Fruit fly (Drosophila melanogaster): ENCODE results near the gene CG13460.

The CG13460 gene

dm6 chr3L:15061605-15062004 is at the start of gene CG13460:
Gene CG13460 (minus strand): TSS chr3L:15061705.
- no peak for TF ChIP-seq CG12236 (GFP tag; optimal IDR thresholded peaks at IDR 0.05)
- TF ChIP-seq NK7.1 (GFP tag; optimal IDR thresholded peaks at IDR 0.05), result no peak
- no peak for TF ChIP-seq pum (GFP tag; optimal IDR thresholded peaks at IDR 0.05)

- TF ChIP-seq CG3281 (GFP tag; optimal IDR thresholded peaks at IDR 0.05) (no peak), tll (GFP tag; optimal IDR thresholded peaks at IDR 0.05) (no peak), Pdp1 (GFP tag; optimal IDR thresholded peaks at IDR 0.05) (no peak), Deaf1 (tag; optimal IDR thresholded peaks at IDR 0.05) (no peak), amos (GFP tag; IDR thresholded peaks at IDR 0.05; ENCODE audit: partially characterized antibody) (no peak), Ets65A (GFP tag) (peak; percentile 20), Sry-β (GFP tag; optimal IDR thresholded peaks at IDR 0.05) (peak; percentile 68), CG18262 (tag; optimal IDR thresholded peaks at IDR 0.05) (peak; percentile 12)
Measured at dm6 chr3L:15108948-15109347, 47.4 kb upstream of the CG13460 start.

dm6 chr3L:15108524-15108923 is 47.0 kb upstream of the CG13460 start:
- TF ChIP-seq ci (GFP tag; IDR thresholded peaks at IDR 0.05), result no peak
- TF ChIP-seq cas (GFP tag; IDR thresholded peaks at IDR 0.05), result no peak
- no peak for TF ChIP-seq cwo (GFP tag; optimal IDR thresholded peaks at IDR 0.05)
- no peak for TF ChIP-seq CG1602 (GFP tag; optimal IDR thresholded peaks at IDR 0.05)
- peak; percentile 37; the same call in 1 of the 3 replicates for TF ChIP-seq z (GFP tag; IDR thresholded peaks at IDR 0.05)

- TF ChIP-seq CG13775 (GFP tag; optimal IDR thresholded peaks at IDR 0.05) (peak; percentile 25), Xbp1 (GFP tag; optimal IDR thresholded peaks at IDR 0.05) (peak; percentile 45), CG6254 (GFP tag; optimal IDR thresholded peaks at IDR 0.05) (peak; percentile 32), CG6813 (GFP tag; optimal IDR thresholded peaks at IDR 0.05) (peak; percentile 47), CG11504 (tag; optimal IDR thresholded peaks at IDR 0.05) (peak; percentile 70), CG9215 (GFP tag; IDR thresholded peaks at IDR 0.05) (0 out of 2 replicates have a peak, but pooled peaks have one; percentile 26), CG11093 (GFP tag; IDR thresholded peaks at IDR 0.05) (0 out of 3 replicates have a peak, but pooled peaks have one; percentile 32), CG18619 (GFP tag; optimal IDR thresholded peaks at IDR 0.05) (peak; percentile 20), CG6689 (GFP tag; IDR thresholded peaks at IDR 0.05) (peak; percentile 31; the same call in 1 of the 2 replicates), CG13123 (GFP tag; optimal IDR thresholded peaks at IDR 0.05) (no peak), CG9609 (GFP tag; optimal IDR thresholded peaks at IDR 0.05) (no peak), crol (GFP tag; IDR thresholded peaks at IDR 0.05) (peak; percentile 84), CG18599 (GFP tag; optimal IDR thresholded peaks at IDR 0.05) (peak; percentile 56), hkb (optimal IDR thresholded peaks at IDR 0.05) (no peak), hkb (GFP tag; IDR thresholded peaks at IDR 0.05) (peak; percentile 14; the same call in 1 of the 2 replicates), tgo (GFP tag; IDR thresholded peaks at IDR 0.05) (peak; percentile 33; the same call in 1 of the 3 replicates), kni (GFP tag; optimal IDR thresholded peaks at IDR 0.05) (peak; percentile 13), dimm (GFP tag; IDR thresholded peaks at IDR 0.05) (0 out of 2 replicates have a peak, but pooled peaks have one; percentile 24), bsh (GFP tag; optimal IDR thresholded peaks at IDR 0.05) (peak; percentile 60 to 92), prd (optimal IDR thresholded peaks at IDR 0.05) (no peak), prd (GFP tag; IDR thresholded peaks at IDR 0.05) (peak; percentile 58; the same call in 1 of the 3 replicates), HLH3B (GFP tag; IDR thresholded peaks at IDR 0.05) (peak; percentile 28; the same call in 1 of the 2 replicates), CG17359 (tag; optimal IDR thresholded peaks at IDR 0.05) (peak; percentile 54), H2.0 (GFP tag; IDR thresholded peaks at IDR 0.05) (no peak), fd102C (GFP tag; optimal IDR thresholded peaks at IDR 0.05) (no peak), Poxn (GFP tag; IDR thresholded peaks at IDR 0.05) (no peak), Chrac-16 (GFP tag; optimal IDR thresholded peaks at IDR 0.05) (peak; percentile 43), esg (GFP tag; conservative IDR thresholded peaks at IDR 0.05) (peak; percentile 43), zf30C (GFP tag; optimal IDR thresholded peaks at IDR 0.05) (peak; percentile 76), vvl (GFP tag; IDR thresholded peaks at IDR 0.05) (peak; percentile 74)
Measured at dm6 chr3L:15107776-15108379, 46.4 kb upstream of the CG13460 start.
